Fruit fly (Drosophila melanogaster) whole organism, embryonic: ENCODE measurements around the gene SmydA-2.

Experiments
- BEAF-32 ChIP-seq: fragments of 200-800 bp; sonication (Bioruptor generic); optimal IDR thresholded peaks from 3 replicates; lab custom pipeline; 2017; ENCODE audit warnings: missing biosample characterization, missing genetic modification characterization, mild to moderate bottlenecking, moderate library complexity, missing genetic modification reagents
- Blimp-1 ChIP-seq: fragments of 200-800 bp; sonication (Bioruptor generic); optimal IDR thresholded peaks from 3 replicates; lab custom pipeline; 2018; ENCODE audit warnings: missing biosample characterization, missing genetic modification characterization, mild to moderate bottlenecking, moderate library complexity, missing genetic modification reagents
- CG10431 ChIP-seq: fragments of 200-800 bp; sonication (Bioruptor generic); optimal IDR thresholded peaks from 3 replicates; lab custom pipeline; 2018; ENCODE audit warnings: missing biosample characterization, mild to moderate bottlenecking, missing genetic modification characterization
- CG12236 ChIP-seq: fragments of 200-800 bp; sonication (Bioruptor generic); optimal IDR thresholded peaks from 2 replicates; lab custom pipeline; 2016; ENCODE audit warnings: missing biosample characterization, missing genetic modification characterization
- CG12659 ChIP-seq: fragments of 200-800 bp; sonication (Bioruptor generic); optimal IDR thresholded peaks from 3 replicates; lab custom pipeline; 2017; ENCODE audit warnings: mild to moderate bottlenecking, missing biosample characterization, missing genetic modification reagents, missing genetic modification characterization
- CG14710 ChIP-seq: fragments of 200-800 bp; sonication (Bioruptor generic); optimal IDR thresholded peaks from 3 replicates; lab custom pipeline; 2019; ENCODE audit warnings: missing biosample characterization, mild to moderate bottlenecking, missing genetic modification characterization, moderate library complexity
- CG15601 ChIP-seq: fragments of 200-800 bp; sonication (Bioruptor generic); optimal IDR thresholded peaks from 3 replicates; lab custom pipeline; 2019; ENCODE audit warnings: missing biosample characterization, mild to moderate bottlenecking, missing genetic modification characterization, moderate library complexity
- CG17328 ChIP-seq: fragments of 200-800 bp; sonication (Bioruptor generic); IDR thresholded peaks from 2 replicates; pipeline ENCODE4 v1.3.6; 2022; ENCODE audit warnings: missing biosample characterization, missing genetic modification characterization
- CG17829 ChIP-seq: fragments of 200-800 bp; optimal IDR thresholded peaks from 2 replicates; lab custom pipeline; 2019; ENCODE audit warnings: missing biosample characterization, mild to moderate bottlenecking, missing genetic modification characterization, moderate library complexity
- CG1832 ChIP-seq: fragments of 200-800 bp; sonication (Bioruptor generic); optimal IDR thresholded peaks from 2 replicates; lab custom pipeline; 2017; ENCODE audit warnings: missing biosample characterization, mild to moderate bottlenecking, missing genetic modification characterization, inconsistent platforms
- CG2199 ChIP-seq: fragments of 200-800 bp; sonication (Bioruptor generic); IDR thresholded peaks from 3 replicates; pipeline ENCODE4 v1.3.6; 2022; ENCODE audit warnings: missing biosample characterization, missing genetic modification characterization
- CG3065 ChIP-seq: fragments of 200-800 bp; sonication (Bioruptor generic); optimal IDR thresholded peaks from 2 replicates; lab custom pipeline; 2016; ENCODE audit warnings: missing biosample characterization, missing genetic modification characterization
- CG42726 ChIP-seq: fragments of 200-800 bp; sonication (Bioruptor generic); IDR thresholded peaks from 2 replicates; pipeline ENCODE4 v1.3.6; 2022; ENCODE audit warnings: missing biosample characterization, missing genetic modification characterization; ENCODE audit not compliant: partially characterized antibody
- CG4707 ChIP-seq: fragments of 200-800 bp; sonication (Bioruptor generic); optimal IDR thresholded peaks from 2 replicates; lab custom pipeline; 2018; ENCODE audit warnings: missing biosample characterization, mild to moderate bottlenecking, missing genetic modification characterization, moderate library complexity
- CG5180 ChIP-seq: fragments of 200-800 bp; sonication (Bioruptor generic); optimal IDR thresholded peaks from 3 replicates; lab custom pipeline; 2017; ENCODE audit warnings: missing biosample characterization, missing genetic modification characterization, mild to moderate bottlenecking, moderate library complexity, missing genetic modification reagents
- CG6175 ChIP-seq: fragments of 200-800 bp; sonication (Bioruptor generic); IDR thresholded peaks from 3 replicates; pipeline ENCODE4 v1.3.6; 2022; ENCODE audit warnings: missing biosample characterization, missing genetic modification characterization
- CG6765 ChIP-seq: fragments of 200-800 bp; sonication (Bioruptor generic); optimal IDR thresholded peaks from 3 replicates; lab custom pipeline; 2017; ENCODE audit warnings: missing biosample characterization, mild to moderate bottlenecking, missing genetic modification characterization
- CG7372 ChIP-seq: fragments of 200-800 bp; sonication (Bioruptor generic); IDR thresholded peaks from 2 replicates; pipeline ENCODE4 v1.3.6; 2022; ENCODE audit warnings: missing biosample characterization, missing genetic modification characterization
- CG8290 ChIP-seq, 3 experiments: fragments of 200-800 bp; sonication (Bioruptor generic); optimal IDR thresholded peaks; 2 replicates each; lab custom pipeline; 2016 to 2019; ENCODE audit warnings: missing biosample characterization in 3 of 3, missing genetic modification characterization in 3 of 3, mild to moderate bottlenecking in 2 of 3, moderate library complexity in 1 of 3
- CG8478 ChIP-seq: fragments of >200 bp; optimal IDR thresholded peaks from 2 replicates; lab custom pipeline; 2018
- CG8765 ChIP-seq: fragments of 200-800 bp; sonication (Bioruptor generic); IDR thresholded peaks from 2 replicates; pipeline ENCODE4 v1.3.6; 2022; ENCODE audit warnings: missing biosample characterization, missing genetic modification characterization
- Drgx ChIP-seq: fragments of 200-800 bp; sonication (Bioruptor generic); IDR thresholded peaks from 2 replicates; pipeline ENCODE4 v1.3.6; 2022; ENCODE audit warnings: missing biosample characterization, missing genetic modification characterization
- GATAe ChIP-seq: fragments of 200-800 bp; sonication (Bioruptor generic); conservative IDR thresholded peaks from 2 replicates; pipeline ENCODE4 v1.3.6; 2022; ENCODE audit warnings: missing biosample characterization, missing genetic modification characterization
- Hand ChIP-seq: fragments of 200-800 bp; sonication (Bioruptor generic); optimal IDR thresholded peaks from 2 replicates; lab custom pipeline; 2017; ENCODE audit warnings: mild to moderate bottlenecking, missing biosample characterization, missing genetic modification reagents, missing genetic modification characterization
- Hr39 ChIP-seq: fragments of >200 bp; optimal IDR thresholded peaks from 2 replicates; lab custom pipeline; 2017
- Hsf ChIP-seq: fragments of 200-800 bp; sonication (Bioruptor generic); optimal IDR thresholded peaks from 3 replicates; lab custom pipeline; 2016; ENCODE audit warnings: missing biosample characterization, missing genetic modification characterization
- MTF-1 ChIP-seq: fragments of 200-800 bp; sonication (Bioruptor generic); optimal IDR thresholded peaks from 2 replicates; lab custom pipeline; 2018; ENCODE audit warnings: missing biosample characterization, mild to moderate bottlenecking, missing genetic modification characterization, borderline replicate concordance
- NK7.1 ChIP-seq: fragments of 200-800 bp; sonication (Bioruptor generic); optimal IDR thresholded peaks from 3 replicates; lab custom pipeline; 2016; ENCODE audit warnings: missing biosample characterization, missing genetic modification characterization
- Nf-YA ChIP-seq: fragments of 200-800 bp; sonication (Bioruptor generic); IDR thresholded peaks from 2 replicates; pipeline ENCODE4 v1.3.6; 2022; ENCODE audit warnings: missing biosample characterization, missing genetic modification characterization
- Poxn ChIP-seq: fragments of 200-800 bp; sonication (Bioruptor generic); IDR thresholded peaks from 2 replicates; pipeline ENCODE4 v1.3.6; 2022; ENCODE audit warnings: missing biosample characterization, missing genetic modification characterization
- Sry-δ ChIP-seq: fragments of 200-800 bp; sonication (Bioruptor generic); optimal IDR thresholded peaks from 2 replicates; lab custom pipeline; 2016; ENCODE audit warnings: missing biosample characterization, missing genetic modification characterization
- Trl ChIP-seq, 3 experiments: fragments of >200 bp in 2 of 3; fragments of 200-800 bp in 1 of 3; sonication (Bioruptor generic) in 1 of 3; optimal IDR thresholded peaks; 2 replicates in 1 of 3; 3 replicates in 2 of 3; lab custom pipeline; 2016 to 2017; ENCODE audit warnings: missing biosample characterization in 1 of 3, missing genetic modification characterization in 1 of 3
- Xrp1 ChIP-seq: fragments of 200-800 bp; sonication (Bioruptor generic); IDR thresholded peaks from 2 replicates; pipeline ENCODE4 v1.3.6; 2022; ENCODE audit warnings: missing biosample characterization, missing genetic modification characterization
- bbx ChIP-seq: fragments of 200-800 bp; sonication (Bioruptor generic); IDR thresholded peaks from 2 replicates; pipeline ENCODE4 v1.3.6; 2022; ENCODE audit warnings: missing biosample characterization, missing genetic modification characterization; ENCODE audit not compliant: partially characterized antibody
- bsh ChIP-seq, 2 experiments: fragments of 200-800 bp; sonication (Bioruptor generic); optimal IDR thresholded peaks; 2 replicates each; lab custom pipeline; 2017 to 2018; ENCODE audit warnings: mild to moderate bottlenecking in 2 of 2, missing biosample characterization in 2 of 2, missing genetic modification characterization in 2 of 2, moderate library complexity in 1 of 2
- cato ChIP-seq: fragments of 200-800 bp; sonication (Bioruptor generic); optimal IDR thresholded peaks from 2 replicates; lab custom pipeline; 2016; ENCODE audit warnings: missing biosample characterization, missing genetic modification characterization, borderline replicate concordance
- disco-r ChIP-seq: fragments of 200-800 bp; sonication (Bioruptor generic); optimal IDR thresholded peaks from 2 replicates; lab custom pipeline; 2016; ENCODE audit warnings: missing biosample characterization, missing genetic modification characterization
- dmrt11E ChIP-seq: fragments of 200-800 bp; sonication (Bioruptor generic); optimal IDR thresholded peaks from 3 replicates; lab custom pipeline; 2018; ENCODE audit warnings: missing biosample characterization, mild to moderate bottlenecking, missing genetic modification characterization, moderate library complexity
- gcm2 ChIP-seq: fragments of 200-800 bp; sonication (Bioruptor generic); optimal IDR thresholded peaks from 2 replicates; lab custom pipeline; 2016; ENCODE audit warnings: missing biosample characterization, missing genetic modification characterization
- lola ChIP-seq, 3 experiments: fragments of >200 bp in 2 of 3; fragments of 200-800 bp in 1 of 3; sonication (Bioruptor generic) in 1 of 3; optimal IDR thresholded peaks; 2 replicates each; lab custom pipeline; 2017 to 2019; ENCODE audit warnings: missing biosample characterization in 3 of 3, missing genetic modification characterization in 3 of 3, mild to moderate bottlenecking in 1 of 3, moderate library complexity in 1 of 3
- peb ChIP-seq: fragments of 200-800 bp; sonication (Bioruptor generic); IDR thresholded peaks from 2 replicates; pipeline ENCODE4 v1.3.6; 2022; ENCODE audit warnings: missing biosample characterization, missing genetic modification characterization
- pfk ChIP-seq: fragments of 200-800 bp; sonication (Bioruptor generic); optimal IDR thresholded peaks from 2 replicates; lab custom pipeline; 2018; ENCODE audit warnings: missing biosample characterization, mild to moderate bottlenecking, missing genetic modification characterization, moderate library complexity
- ranshi ChIP-seq: fragments of 200-800 bp; sonication (Bioruptor generic); IDR thresholded peaks from 2 replicates; pipeline ENCODE4 v1.3.6; 2022; ENCODE audit warnings: missing biosample characterization, missing genetic modification characterization
- repo ChIP-seq: fragments of 200-800 bp; sonication (Bioruptor generic); optimal IDR thresholded peaks from 2 replicates; lab custom pipeline; 2016; ENCODE audit warnings: missing biosample characterization, missing genetic modification characterization
- sens ChIP-seq: fragments of 200-800 bp; sonication (Bioruptor generic); peaks from one replicate; lab custom pipeline; 2016; ENCODE audit warnings: missing biosample characterization, missing genetic modification characterization
- sisA ChIP-seq: fragments of 200-800 bp; sonication (Bioruptor generic); IDR thresholded peaks from 2 replicates; pipeline ENCODE4 v1.3.6; 2022; ENCODE audit warnings: missing biosample characterization, missing genetic modification characterization
- tgo ChIP-seq: fragments of 200-800 bp; sonication (Bioruptor generic); IDR thresholded peaks from 3 replicates; pipeline ENCODE4 v1.3.6; 2022; ENCODE audit warnings: missing biosample characterization, missing genetic modification characterization
- trem ChIP-seq: fragments of 200-800 bp; optimal IDR thresholded peaks from 3 replicates; lab custom pipeline; 2019; ENCODE audit warnings: missing biosample characterization, mild to moderate bottlenecking, missing genetic modification characterization, moderate library complexity
- trh ChIP-seq: fragments of 200-800 bp; sonication (Bioruptor generic); optimal IDR thresholded peaks from 2 replicates; lab custom pipeline; 2016; ENCODE audit warnings: missing biosample characterization, missing genetic modification characterization
- wek ChIP-seq: fragments of 200-800 bp; sonication (Bioruptor generic); optimal IDR thresholded peaks from 3 replicates; lab custom pipeline; 2018; ENCODE audit warnings: missing biosample characterization, mild to moderate bottlenecking, missing genetic modification characterization, moderate library complexity

Gene SmydA-2

dm6 chr3L:19042501-19042900, 39.4 kb upstream of the SmydA-2 start (continued):
- no peak for TF ChIP-seq Trl (optimal IDR thresholded peaks at IDR 0.05; lab: Kevin White, UChicago)
- TF ChIP-seq Trl (GFP tag; optimal IDR thresholded peaks at IDR 0.05; lab: Kevin White, UChicago) = peak; percentile 9
- peak; percentile 87 for TF ChIP-seq CG8290 (GFP tag; optimal IDR thresholded peaks at IDR 0.05; lab: Kevin White, UChicago)
- peak in 1 of 2 experiments; percentile 70 for TF ChIP-seq CG8290 (tag; optimal IDR thresholded peaks at IDR 0.05; lab: Kevin White, UChicago)
- TF ChIP-seq Drgx (GFP tag; lab: Robert Waterston, UW) = peak; percentile 83
- TF ChIP-seq CG8478 = no peak
- TF ChIP-seq CG8765 = peak; percentile 48; the same call in 1 of the 2 replicates
- no peak for TF ChIP-seq CG12236 (GFP tag; lab: Kevin White, UChicago)
- TF ChIP-seq ranshi (GFP tag; lab: Robert Waterston, UW) = peak; percentile 64; the same call in 1 of the 2 replicates
- TF ChIP-seq dmrt11E (tag; lab: Kevin White, UChicago) = peak; percentile 97
- TF ChIP-seq Hsf (GFP tag; lab: Kevin White, UChicago) = peak; percentile 40
- TF ChIP-seq cato (GFP tag; lab: Kevin White, UChicago) = peak; percentile 63
- TF ChIP-seq Nf-YA = 0 out of 2 replicates have a peak, but pooled peaks have one; percentile 34
- peak; percentile 82 to 92 for TF ChIP-seq bsh (GFP tag; optimal IDR thresholded peaks at IDR 0.05; lab: Kevin White, UChicago)
- TF ChIP-seq NK7.1 (GFP tag; lab: Kevin White, UChicago) = no peak
- no peak for TF ChIP-seq CG1832
- TF ChIP-seq CG6175 (GFP tag; lab: Robert Waterston, UW) = no peak
- TF ChIP-seq CG14710 (tag; lab: Kevin White, UChicago) = peak; percentile 96
- no peak for TF ChIP-seq repo (GFP tag; lab: Kevin White, UChicago)
- TF ChIP-seq CG17829 (tag; lab: Kevin White, UChicago) = peak; percentile 97
- TF ChIP-seq CG42726 (GFP tag; lab: Robert Waterston, UW) = no peak
- peak; percentile 59 for TF ChIP-seq trh (GFP tag; lab: Kevin White, UChicago)
- TF ChIP-seq gcm2 (GFP tag; lab: Kevin White, UChicago) = peak; percentile 4
- TF ChIP-seq CG3065 (GFP tag; lab: Kevin White, UChicago) = peak; percentile 35
- peak; percentile 90 for TF ChIP-seq CG15601 (tag; lab: Kevin White, UChicago)
- TF ChIP-seq CG5180 = peak; percentile 25
- TF ChIP-seq peb (GFP tag; lab: Robert Waterston, UW) = peak; percentile 51; the same call in 1 of the 2 replicates
- no peak for TF ChIP-seq wek (GFP tag; lab: Kevin White, UChicago)
- no peak for TF ChIP-seq GATAe (GFP tag; lab: Robert Waterston, UW)
- TF ChIP-seq CG6765 = no peak
- peak; percentile 65 for TF ChIP-seq tgo
- 0 out of 2 replicates have a peak, but pooled peaks have one; percentile 13 for TF ChIP-seq CG7372 (GFP tag; lab: Robert Waterston, UW)
- peak; percentile 69 for TF ChIP-seq CG10431 (GFP tag; lab: Kevin White, UChicago)
- peak; percentile 91 for TF ChIP-seq Blimp-1 (GFP tag; lab: Kevin White, UChicago)
- TF ChIP-seq sisA = peak; percentile 65
- no peak for TF ChIP-seq Poxn
- TF ChIP-seq Xrp1 (GFP tag; lab: Robert Waterston, UW) = peak; percentile 90
- peak; percentile 94 for TF ChIP-seq trem (tag; lab: Kevin White, UChicago)
- no peak for TF ChIP-seq bbx (GFP tag; lab: Robert Waterston, UW)
- TF ChIP-seq CG17328 (GFP tag; lab: Robert Waterston, UW) = peak; percentile 76
- TF ChIP-seq Hr39 (lab: Kevin White, UChicago) = no peak
- no peak for TF ChIP-seq Hand
- no peak for TF ChIP-seq BEAF-32 (GFP tag; lab: Kevin White, UChicago)
- TF ChIP-seq sens (GFP tag; lab: Kevin White, UChicago) = peak; percentile 93
- no peak for TF ChIP-seq CG2199 (GFP tag; lab: Robert Waterston, UW)
- TF ChIP-seq MTF-1 (GFP tag; lab: Kevin White, UChicago) = peak; percentile 40
- TF ChIP-seq CG12659 = peak; percentile 70
- TF ChIP-seq CG4707 (GFP tag; lab: Kevin White, UChicago) = peak; percentile 40
- TF ChIP-seq disco-r (GFP tag; lab: Kevin White, UChicago) = no peak
- TF ChIP-seq Sry-δ = no peak
- peak in 1 of 3 experiments; percentile 97 for TF ChIP-seq lola (GFP tag; optimal IDR thresholded peaks at IDR 0.05; lab: Kevin White, UChicago)
- TF ChIP-seq pfk = no peak
